Worm (Caenorhabditis elegans) whole organism, L3 larva: ENCODE results near the gene Y57A10C.1.
A peak's percentile ranks its signal among the peaks of the same experiment; 100 is the strongest.

Experiments used
- R02D3.7 ChIP-seq: fragments of 150-350 bp; optimal IDR thresholded peaks from 2 replicates; lab custom pipeline; 2014; ENCODE audit warnings: missing biosample characterization, missing genetic modification characterization
- aly-2 ChIP-seq: fragments of 150-350 bp; optimal IDR thresholded peaks from 2 replicates; lab custom pipeline; 2014; ENCODE audit warnings: missing biosample characterization, missing genetic modification characterization
- ama-1 ChIP-seq: fragments of 150-350 bp; optimal IDR thresholded peaks from 2 replicates; lab custom pipeline; 2018
- ceh-16 ChIP-seq: sonication (generic microtip); optimal IDR thresholded peaks from 2 replicates; lab custom pipeline; 2017; ENCODE audit warnings: missing biosample characterization, missing genetic modification characterization
- ceh-28 ChIP-seq: fragments of 150-350 bp; optimal IDR thresholded peaks from 2 replicates; lab custom pipeline; 2014; ENCODE audit warnings: missing biosample characterization, missing genetic modification reagents, missing genetic modification characterization
- ceh-82 ChIP-seq: fragments of 150-350 bp; optimal IDR thresholded peaks from 2 replicates; lab custom pipeline; 2014; ENCODE audit warnings: missing biosample characterization, missing genetic modification characterization
- elt-1 ChIP-seq: fragments of 150-350 bp; optimal IDR thresholded peaks from 2 replicates; lab custom pipeline; 2014; ENCODE audit warnings: missing biosample characterization, missing genetic modification characterization
- elt-2 ChIP-seq: sonication (generic microtip); optimal IDR thresholded peaks from 2 replicates; lab custom pipeline; 2016; ENCODE audit warnings: missing genetic modification reagents, mild to moderate bottlenecking, missing genetic modification characterization, missing compliant biosample characterization
- elt-3 ChIP-seq, 3 experiments: fragments of 150-350 bp in 1 of 3; sonication (generic microtip) in 2 of 3; optimal IDR thresholded peaks; 2 replicates in 2 of 3; 4 replicates in 1 of 3; lab custom pipeline; 2014 to 2017; ENCODE audit warnings: missing biosample characterization in 3 of 3, missing genetic modification characterization in 3 of 3
- fkh-2 ChIP-seq: fragments of 150-350 bp; optimal IDR thresholded peaks from 2 replicates; lab custom pipeline; 2014; ENCODE audit warnings: missing biosample characterization, missing genetic modification reagents, missing genetic modification characterization
- fos-1 ChIP-seq: fragments of 150-350 bp; optimal IDR thresholded peaks from 2 replicates; lab custom pipeline; 2014; ENCODE audit warnings: missing biosample characterization, missing genetic modification characterization
- jun-1 ChIP-seq: fragments of 150-350 bp; optimal IDR thresholded peaks from 2 replicates; lab custom pipeline; 2014; ENCODE audit warnings: missing biosample characterization, missing genetic modification reagents, missing genetic modification characterization
- lsy-12 ChIP-seq: sonication (generic microtip); optimal IDR thresholded peaks from 2 replicates; lab custom pipeline; 2016; ENCODE audit warnings: mild to moderate bottlenecking, missing genetic modification characterization, missing compliant biosample characterization
- mdl-1 ChIP-seq: fragments of 150-350 bp; optimal IDR thresholded peaks from 2 replicates; lab custom pipeline; 2014; ENCODE audit warnings: missing biosample characterization, missing genetic modification characterization
- mml-1 ChIP-seq: fragments of 150-350 bp; sonication (generic microtip); optimal IDR thresholded peaks from 3 replicates; lab custom pipeline; 2014; ENCODE audit warnings: missing biosample characterization, missing genetic modification characterization
- nfya-1 ChIP-seq: sonication (generic microtip); optimal IDR thresholded peaks from 2 replicates; lab custom pipeline; 2017; ENCODE audit warnings: missing genetic modification characterization, mild to moderate bottlenecking, missing compliant biosample characterization, antibody characterized with exemption, moderate library complexity; ENCODE audit not compliant: insufficient read depth
- nhr-11 ChIP-seq: fragments of 150-350 bp; optimal IDR thresholded peaks from 2 replicates; lab custom pipeline; 2014; ENCODE audit warnings: missing biosample characterization, missing genetic modification characterization
- nhr-12 ChIP-seq: fragments of 150-350 bp; optimal IDR thresholded peaks from 2 replicates; lab custom pipeline; 2014; ENCODE audit warnings: missing biosample characterization, missing genetic modification characterization
- nhr-23 ChIP-seq: fragments of 150-350 bp; optimal IDR thresholded peaks from 2 replicates; lab custom pipeline; 2014; ENCODE audit warnings: missing biosample characterization, missing genetic modification reagents, missing genetic modification characterization
- nhr-237 ChIP-seq: fragments of 150-350 bp; optimal IDR thresholded peaks from 2 replicates; lab custom pipeline; 2014; ENCODE audit warnings: missing biosample characterization, missing genetic modification characterization
- nhr-25 ChIP-seq: sonication (generic microtip); optimal IDR thresholded peaks from 2 replicates; lab custom pipeline; 2017; ENCODE audit warnings: missing biosample characterization, missing genetic modification characterization
- nhr-67 ChIP-seq: fragments of 150-350 bp; optimal IDR thresholded peaks from 2 replicates; lab custom pipeline; 2014; ENCODE audit warnings: missing biosample characterization, missing genetic modification characterization
- nhr-77 ChIP-seq: fragments of 150-350 bp; optimal IDR thresholded peaks from 2 replicates; lab custom pipeline; 2014; ENCODE audit warnings: missing biosample characterization, missing genetic modification characterization
- pha-4 ChIP-seq: fragments of 150-350 bp; optimal IDR thresholded peaks from 2 replicates; lab custom pipeline; 2014; ENCODE audit warnings: missing biosample characterization, missing genetic modification reagents, missing genetic modification characterization
- pqm-1 ChIP-seq: fragments of 150-350 bp; optimal IDR thresholded peaks from 2 replicates; lab custom pipeline; 2017; ENCODE audit warnings: missing biosample characterization, missing genetic modification characterization, inconsistent platforms
- sea-2 ChIP-seq: fragments of 150-350 bp; sonication (generic microtip); optimal IDR thresholded peaks from 4 replicates; lab custom pipeline; 2014; ENCODE audit warnings: missing biosample characterization, missing genetic modification reagents, missing genetic modification characterization
- skn-1 ChIP-seq: fragments of 150-350 bp; optimal IDR thresholded peaks from 2 replicates; lab custom pipeline; 2014; ENCODE audit warnings: missing biosample characterization, missing genetic modification characterization
- unc-39 ChIP-seq: sonication (generic microtip); optimal IDR thresholded peaks from 4 replicates; lab custom pipeline; 2017; ENCODE audit warnings: missing biosample characterization, missing genetic modification characterization
- unc-62 ChIP-seq: fragments of 150-350 bp; sonication (generic microtip); optimal IDR thresholded peaks from 4 replicates; lab custom pipeline; 2014; ENCODE audit warnings: missing biosample characterization, missing genetic modification reagents, missing genetic modification characterization
- ztf-11 ChIP-seq: fragments of 150-350 bp; optimal IDR thresholded peaks from 2 replicates; lab custom pipeline; 2014; ENCODE audit warnings: missing biosample characterization, missing genetic modification characterization
- ztf-4 ChIP-seq: fragments of 150-350 bp; optimal IDR thresholded peaks from 2 replicates; lab custom pipeline; 2014; ENCODE audit warnings: missing biosample characterization, missing genetic modification characterization

The Y57A10C.1 gene

DNA sequence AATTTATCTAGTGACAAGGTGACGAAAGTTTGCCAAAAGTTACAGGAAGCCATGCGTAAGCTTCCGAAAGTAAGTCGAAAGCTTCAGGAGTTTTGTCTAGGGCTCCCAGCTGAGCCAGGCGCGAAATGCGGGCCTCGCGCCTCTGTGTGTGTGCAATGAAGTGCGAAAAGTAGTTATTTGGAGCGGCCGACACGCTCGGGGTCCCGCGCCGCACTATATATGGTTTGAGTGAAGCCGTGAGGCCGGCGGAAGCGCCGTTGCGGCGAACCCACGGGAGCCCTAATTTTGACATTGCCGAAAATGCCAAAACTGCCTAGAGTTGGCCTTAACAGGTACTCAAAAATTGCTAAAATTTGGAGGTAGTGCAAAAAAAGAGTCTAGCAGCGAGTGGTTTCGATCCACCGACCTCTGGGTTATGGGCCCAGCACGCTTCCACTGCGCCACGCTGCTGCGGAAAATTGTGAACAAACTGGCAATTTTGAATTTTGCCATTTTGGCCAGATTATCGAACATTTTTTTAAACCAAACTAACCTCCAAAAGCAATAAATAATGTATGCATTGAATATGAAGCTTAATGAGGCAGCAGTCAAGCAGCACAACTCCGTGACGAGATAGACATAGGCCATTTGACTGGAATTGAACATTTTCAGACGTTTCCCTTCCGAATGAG is 23.0 kb upstream of the Y57A10C.1 start:
- TF ChIP-seq ztf-11 (tag; lab: Kevin White, UChicago) (no peak), fos-1 (tag; lab: Kevin White, UChicago) (no peak), elt-1 (no peak), pha-4 (tag; lab: Kevin White, UChicago) (no peak), nhr-237 (tag; lab: Kevin White, UChicago) (no peak), lsy-12 (no peak), nhr-23 (tag; lab: Kevin White, UChicago) (no peak), sea-2 (GFP tag; lab: Kevin White, UChicago) (no peak), ztf-4 (tag; lab: Kevin White, UChicago) (no peak), nhr-77 (tag; lab: Kevin White, UChicago) (no peak), jun-1 (tag; lab: Kevin White, UChicago) (no peak)

DNA sequence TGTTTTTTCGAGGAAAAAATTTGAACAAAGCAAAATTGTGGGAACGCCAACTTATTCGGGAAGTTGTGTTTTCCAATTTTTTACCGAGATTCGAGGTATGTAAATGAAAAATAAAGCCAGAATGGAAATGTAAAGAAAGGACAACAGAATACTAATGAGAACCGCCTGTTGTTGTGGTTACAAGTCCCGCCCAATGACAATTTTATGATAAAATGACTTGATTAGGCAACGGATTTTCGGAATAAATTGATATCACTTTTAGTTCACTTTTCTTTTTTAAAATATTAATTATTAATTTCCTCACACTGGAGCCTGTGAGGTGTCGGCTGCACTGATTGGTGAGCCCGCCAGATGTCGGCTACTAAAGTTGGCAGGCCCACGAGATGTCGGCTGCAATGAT is 20.0 kb upstream of the Y57A10C.1 start, which contains the start of gene dct-12:
TSS of gene dct-12 (minus strand) at position 101 of the 400 bp plus-strand sequence.
- no peak for TF ChIP-seq fkh-2 (tag; lab: Kevin White, UChicago)
- no peak for TF ChIP-seq fos-1 (tag; lab: Kevin White, UChicago)
- TF ChIP-seq mdl-1 (tag; lab: Kevin White, UChicago) = no peak
- no peak for TF ChIP-seq nhr-67 (tag; lab: Kevin White, UChicago)
- TF ChIP-seq ceh-16 = no peak
- TF ChIP-seq pha-4 (tag; lab: Kevin White, UChicago) = no peak
- TF ChIP-seq mml-1 (tag; lab: Kevin White, UChicago) = no peak
- no peak for TF ChIP-seq unc-39 (tag; lab: Kevin White, UChicago)
- no peak for TF ChIP-seq nhr-237 (tag; lab: Kevin White, UChicago)

DNA sequence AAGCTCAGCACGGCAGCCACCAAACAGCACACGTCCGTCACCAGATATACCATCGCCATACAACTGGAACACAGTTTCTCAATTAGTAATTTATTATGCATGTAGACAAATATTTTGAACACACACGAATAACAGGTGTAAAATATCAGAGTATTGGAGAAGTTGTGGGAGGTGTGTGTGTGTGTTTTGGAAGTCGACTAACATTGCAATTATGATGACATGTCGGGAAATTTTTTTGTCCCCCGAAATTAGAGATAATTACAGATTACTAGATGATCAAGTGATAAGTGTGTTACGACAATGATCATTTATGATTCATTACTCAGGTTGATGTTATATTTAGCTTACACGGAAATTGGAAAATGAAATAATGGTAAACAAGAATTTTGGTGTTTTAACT is 17.4 kb upstream of the Y57A10C.1 start, which contains the start of gene Y57A10C.8:
TSS of gene Y57A10C.8 (minus strand) at position 101 of the 400 bp plus-strand sequence.
- TF ChIP-seq pha-4 (tag; lab: Kevin White, UChicago) (no peak), fos-1 (tag; lab: Kevin White, UChicago) (no peak), pqm-1 (no peak), ceh-82 (tag; lab: Kevin White, UChicago) (no peak), R02D3.7 (tag; lab: Kevin White, UChicago) (no peak), nhr-77 (tag; lab: Kevin White, UChicago) (no peak), nhr-25 (tag; lab: Kevin White, UChicago) (no peak), nfya-1 (no peak), ceh-28 (no peak), unc-62 (GFP tag; lab: Kevin White, UChicago) (no peak), elt-1 (no peak), nhr-11 (tag; lab: Kevin White, UChicago) (no peak), unc-39 (tag; lab: Kevin White, UChicago) (no peak), aly-2 (tag; lab: Kevin White, UChicago) (no peak)

DNA sequence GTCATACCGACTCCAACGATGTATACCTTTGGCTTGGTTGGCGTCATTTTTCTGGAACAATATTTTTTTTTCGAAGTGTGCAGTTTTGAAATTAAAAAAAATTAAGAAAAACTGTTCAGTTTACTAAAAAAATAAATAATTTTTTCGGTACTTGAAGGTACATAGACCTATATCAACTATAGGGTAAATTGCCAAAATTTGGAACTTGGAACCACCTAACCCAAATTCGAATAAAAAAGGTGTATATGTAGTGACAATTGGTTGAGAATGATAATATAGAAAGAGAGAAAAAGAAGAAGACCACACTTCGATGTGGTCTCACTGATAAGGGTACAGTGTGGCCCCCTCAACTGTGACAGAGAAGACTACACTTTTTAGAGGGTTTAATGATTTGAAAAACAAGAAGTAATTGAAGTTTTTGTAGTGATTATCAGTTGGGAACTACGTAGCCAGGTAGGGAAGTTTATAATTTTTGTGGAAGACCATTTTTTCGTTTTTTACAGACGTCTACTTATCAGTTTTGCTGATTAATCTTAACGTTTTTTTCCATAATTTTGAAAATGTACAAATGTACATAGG is 13.4 kb upstream of the Y57A10C.1 start, which contains the start of gene daf-22:
TSS of gene daf-22 (minus strand) at position 51 of the 579 bp plus-strand sequence.
- TF ChIP-seq pha-4 (tag; lab: Kevin White, UChicago) (peak; percentile 37), jun-1 (tag; lab: Kevin White, UChicago) (peak; percentile 49), nhr-67 (tag; lab: Kevin White, UChicago) (no peak), elt-2 (peak; percentile 98), pqm-1 (peak; percentile 93), ztf-4 (tag; lab: Kevin White, UChicago) (no peak), nfya-1 (peak; percentile 19)
- TF ChIP-seq, all 47 proteins: peak for 5

DNA sequence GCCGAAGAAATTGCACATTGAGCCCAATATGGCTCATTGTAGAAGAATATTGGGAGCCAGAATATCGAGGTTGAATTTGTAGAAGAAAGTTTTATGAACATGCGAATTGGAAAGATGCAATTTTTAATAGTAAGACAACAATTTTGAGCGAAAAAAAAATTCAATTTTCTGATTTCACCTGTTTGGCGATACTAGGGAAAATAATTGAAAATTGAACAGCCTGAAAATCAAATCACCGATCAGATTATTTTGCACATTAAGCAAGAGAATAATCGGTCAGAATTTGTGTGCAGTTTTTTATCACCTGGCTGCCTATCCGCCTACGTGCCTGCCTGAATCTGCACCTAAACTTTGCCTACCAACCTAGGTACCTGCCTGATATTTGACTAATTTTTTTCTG is 8.2 kb upstream of the Y57A10C.1 start, which contains the start of gene sre-26:
TSS of gene sre-26 (minus strand) at position 101 of the 400 bp plus-strand sequence.
- no peak for TF ChIP-seq nhr-12
- no peak for TF ChIP-seq elt-3 (tag; optimal IDR thresholded peaks at IDR 0.05; lab: Kevin White, UChicago)
- no peak for TF ChIP-seq skn-1 (tag; lab: Kevin White, UChicago)
- TF ChIP-seq nhr-77 (tag; lab: Kevin White, UChicago) = no peak
- TF ChIP-seq nfya-1 = no peak
- TF ChIP-seq ama-1 (lab: Kevin White, UChicago) = no peak
- no peak for TF ChIP-seq unc-39 (tag; lab: Kevin White, UChicago)
